Worm (Caenorhabditis elegans) whole organism, young adult: ENCODE results near the gene K09C4.2.

Source experiments
- F10E7.11 ChIP-seq: sonication (generic microtip); optimal IDR thresholded peaks from 2 replicates; lab custom pipeline; 2017; ENCODE audit warnings: mild to moderate bottlenecking, missing genetic modification characterization, moderate library complexity, missing compliant biosample characterization
- F39B2.1 ChIP-seq: fragments of 200-800 bp; sonication (Bioruptor generic); IDR thresholded peaks from 2 replicates; pipeline ENCODE4 v1.3.6; 2022; ENCODE audit warnings: missing genetic modification reagents, missing genetic modification characterization, missing compliant biosample characterization
- F52B5.7 ChIP-seq: sonication (generic microtip); optimal IDR thresholded peaks from 2 replicates; lab custom pipeline; 2016; ENCODE audit warnings: mild to moderate bottlenecking, missing genetic modification characterization, missing compliant biosample characterization
- F57A8.1 ChIP-seq: fragments of 200-800 bp; sonication (Bioruptor generic); optimal IDR thresholded peaks from 2 replicates; lab custom pipeline; 2018; ENCODE audit warnings: mild to moderate bottlenecking, missing genetic modification characterization, moderate library complexity, missing compliant biosample characterization
- K11D2.4 ChIP-seq: fragments of 200-800 bp; sonication (Bioruptor generic); IDR thresholded peaks from 2 replicates; pipeline ENCODE4 v1.3.6; 2022; ENCODE audit warnings: missing genetic modification reagents, missing genetic modification characterization, missing compliant biosample characterization
- K12H6.12 ChIP-seq: fragments of 200-800 bp; sonication (Bioruptor generic); optimal IDR thresholded peaks from 2 replicates; lab custom pipeline; 2018; ENCODE audit warnings: mild to moderate bottlenecking, missing genetic modification characterization, missing compliant biosample characterization
- Y53G8AR.9 ChIP-seq: fragments of 200-800 bp; sonication (Bioruptor generic); conservative IDR thresholded peaks from 2 replicates; pipeline ENCODE4 v1.3.6; 2022; ENCODE audit warnings: missing genetic modification reagents, missing genetic modification characterization, missing compliant biosample characterization
- Y79H2A.3 ChIP-seq: fragments of 200-800 bp; sonication (Bioruptor generic); conservative IDR thresholded peaks from 2 replicates; pipeline ENCODE4 v1.3.6; 2022; ENCODE audit warnings: missing genetic modification reagents, missing genetic modification characterization, missing compliant biosample characterization
- akir-1 ChIP-seq: fragments of 200-800 bp; sonication (Bioruptor generic); optimal IDR thresholded peaks from 2 replicates; lab custom pipeline; 2018; ENCODE audit warnings: mild to moderate bottlenecking, missing genetic modification characterization, moderate library complexity, missing compliant biosample characterization
- ama-1 ChIP-seq, 3 experiments: fragments of 150-350 bp in 1 of 3; sonication (generic microtip) in 2 of 3; optimal IDR thresholded peaks; 2 replicates each; lab custom pipeline; 2014 to 2018; ENCODE audit warnings: missing biosample characterization in 2 of 3, missing genetic modification characterization in 2 of 3, missing genetic modification reagents in 2 of 3
- atf-7 ChIP-seq: sonication (generic microtip); optimal IDR thresholded peaks from 2 replicates; lab custom pipeline; 2017; ENCODE audit warnings: mild to moderate bottlenecking, missing genetic modification characterization, missing compliant biosample characterization
- attf-3 ChIP-seq: fragments of 200-800 bp; sonication (Bioruptor generic); conservative IDR thresholded peaks from 2 replicates; pipeline ENCODE4 v1.3.6; 2022; ENCODE audit warnings: missing genetic modification reagents, missing genetic modification characterization, missing compliant biosample characterization
- ccch-3 ChIP-seq: fragments of 200-800 bp; sonication (Bioruptor generic); optimal IDR thresholded peaks from 2 replicates; lab custom pipeline; 2018; ENCODE audit warnings: mild to moderate bottlenecking, missing genetic modification characterization, missing compliant biosample characterization
- ceh-40 ChIP-seq: fragments of 200-800 bp; sonication (Bioruptor generic); IDR thresholded peaks from 2 replicates; pipeline ENCODE4 v1.3.6; 2022; ENCODE audit warnings: missing genetic modification characterization, missing compliant biosample characterization
- ceh-58 ChIP-seq: fragments of 200-800 bp; sonication (Bioruptor generic); IDR thresholded peaks from 2 replicates; pipeline ENCODE4 v1.3.6; 2022; ENCODE audit warnings: missing genetic modification characterization, missing compliant biosample characterization
- die-1 ChIP-seq: sonication (generic microtip); optimal IDR thresholded peaks from 2 replicates; lab custom pipeline; 2016; ENCODE audit warnings: missing genotype, mild to moderate bottlenecking, missing genetic modification characterization, missing compliant biosample characterization
- efl-1 ChIP-seq: fragments of 150-350 bp; optimal IDR thresholded peaks from 2 replicates; lab custom pipeline; 2014; ENCODE audit warnings: missing biosample characterization, missing genetic modification reagents, missing genetic modification characterization
- egl-18 ChIP-seq: fragments of 200-800 bp; sonication (Bioruptor generic); IDR thresholded peaks from 2 replicates; pipeline ENCODE4 v1.3.6; 2022; ENCODE audit warnings: missing genetic modification reagents, missing genetic modification characterization, missing compliant biosample characterization
- egl-44 ChIP-seq: fragments of 200-800 bp; sonication (Bioruptor generic); IDR thresholded peaks from 2 replicates; pipeline ENCODE4 v1.3.6; 2022; ENCODE audit warnings: missing genetic modification reagents, missing genetic modification characterization, missing compliant biosample characterization
- ekl-4 ChIP-seq: fragments of 200-800 bp; sonication (Bioruptor generic); IDR thresholded peaks from 2 replicates; pipeline ENCODE4 v1.3.6; 2022; ENCODE audit warnings: missing genetic modification reagents, missing genetic modification characterization, missing compliant biosample characterization
- ets-4 ChIP-seq: fragments of 200-800 bp; sonication (Bioruptor generic); optimal IDR thresholded peaks from 2 replicates; lab custom pipeline; 2018; ENCODE audit warnings: mild to moderate bottlenecking, missing genetic modification characterization, missing compliant biosample characterization
- fkh-3 ChIP-seq: sonication (generic microtip); optimal IDR thresholded peaks from 2 replicates; lab custom pipeline; 2016; ENCODE audit warnings: mild to moderate bottlenecking, missing genetic modification characterization, missing compliant biosample characterization
- hrde-1 ChIP-seq: sonication (generic microtip); optimal IDR thresholded peaks from 2 replicates; lab custom pipeline; 2016; ENCODE audit warnings: missing genetic modification characterization, mild to moderate bottlenecking, missing compliant biosample characterization, moderate library complexity, missing genotype, missing genetic modification reagents, borderline replicate concordance
- mel-28 ChIP-seq: sonication (generic microtip); optimal IDR thresholded peaks from 2 replicates; lab custom pipeline; 2016; ENCODE audit warnings: borderline replicate concordance, mild to moderate bottlenecking, missing genetic modification characterization, missing compliant biosample characterization
- mes-4 ChIP-seq: sonication (generic microtip); optimal IDR thresholded peaks from 2 replicates; lab custom pipeline; 2016; ENCODE audit warnings: missing genotype, missing genetic modification characterization, missing compliant biosample characterization
- mxl-1 ChIP-seq: sonication (generic microtip); optimal IDR thresholded peaks from 2 replicates; lab custom pipeline; 2016; ENCODE audit warnings: missing genetic modification characterization, missing compliant biosample characterization
- nfya-2 ChIP-seq: fragments of 200-800 bp; sonication (Bioruptor generic); IDR thresholded peaks from 2 replicates; pipeline ENCODE4 v1.3.6; 2022; ENCODE audit warnings: missing genetic modification reagents, missing genetic modification characterization, missing compliant biosample characterization
- nhr-179 ChIP-seq: sonication (generic microtip); optimal IDR thresholded peaks from 2 replicates; lab custom pipeline; 2016; ENCODE audit warnings: mild to moderate bottlenecking, missing genetic modification characterization, missing compliant biosample characterization
- nhr-80 ChIP-seq: sonication (generic microtip); optimal IDR thresholded peaks from 2 replicates; lab custom pipeline; 2016; ENCODE audit warnings: missing genetic modification characterization, missing compliant biosample characterization
- pbrm-1 ChIP-seq: fragments of 200-800 bp; sonication (Bioruptor generic); IDR thresholded peaks from 2 replicates; pipeline ENCODE4 v1.3.6; 2022; ENCODE audit warnings: missing genetic modification reagents, missing genetic modification characterization, missing compliant biosample characterization
- pha-4 ChIP-seq: fragments of 150-350 bp; sonication (generic microtip); optimal IDR thresholded peaks from 2 replicates; lab custom pipeline; 2014; ENCODE audit warnings: missing biosample characterization, missing genetic modification reagents, missing genetic modification characterization
- repo-1 ChIP-seq: sonication (generic microtip); optimal IDR thresholded peaks from 2 replicates; lab custom pipeline; 2017; ENCODE audit warnings: mild to moderate bottlenecking, missing genetic modification characterization, missing compliant biosample characterization
- snpc-1.1 ChIP-seq: sonication (generic microtip); optimal IDR thresholded peaks from 2 replicates; lab custom pipeline; 2017; ENCODE audit warnings: missing genetic modification characterization, mild to moderate bottlenecking, missing compliant biosample characterization, antibody characterized with exemption, moderate library complexity, missing genotype, missing genetic modification reagents; ENCODE audit not compliant: insufficient read depth
- unc-130 ChIP-seq: sonication (generic microtip); optimal IDR thresholded peaks from 2 replicates; lab custom pipeline; 2016; ENCODE audit warnings: missing genetic modification reagents, missing genetic modification characterization, missing compliant biosample characterization
- zfh-2 ChIP-seq: fragments of 200-800 bp; sonication (Bioruptor generic); conservative IDR thresholded peaks from 2 replicates; pipeline ENCODE4 v1.3.6; 2022; ENCODE audit warnings: missing genetic modification reagents, missing genetic modification characterization, missing compliant biosample characterization
- ztf-26 ChIP-seq: sonication (generic microtip); optimal IDR thresholded peaks from 2 replicates; lab custom pipeline; 2017; ENCODE audit warnings: missing genetic modification characterization, missing compliant biosample characterization
- ztf-28 ChIP-seq: fragments of 200-800 bp; sonication (Bioruptor generic); IDR thresholded peaks from 2 replicates; pipeline ENCODE4 v1.3.6; 2022; ENCODE audit warnings: missing genetic modification reagents, missing genetic modification characterization, missing compliant biosample characterization
- ztf-3 ChIP-seq: fragments of 200-800 bp; sonication (Bioruptor generic); optimal IDR thresholded peaks from 2 replicates; lab custom pipeline; 2018; ENCODE audit warnings: mild to moderate bottlenecking, missing genetic modification characterization, missing compliant biosample characterization

The K09C4.2 gene

ce11 chrX:3306594-3307296 lies 10.5 kb downstream of the K09C4.2 start:
- TF ChIP-seq nhr-80 (peak; percentile 93), nfya-2 (no peak)

ce11 chrX:3310702-3311101 lies 14.4 kb downstream of the K09C4.2 start:
- TF ChIP-seq snpc-1.1 (tag; lab: Kevin White, UChicago), result no peak
- no peak for TF ChIP-seq K12H6.12
- no peak for TF ChIP-seq F10E7.11 (tag; lab: Kevin White, UChicago)
- no peak for TF ChIP-seq mes-4 (tag; lab: Kevin White, UChicago)
- no peak for TF ChIP-seq Y53G8AR.9 (GFP tag; lab: Robert Waterston, UW)
- no peak for TF ChIP-seq nhr-179
- TF ChIP-seq ekl-4 (GFP tag; lab: Robert Waterston, UW), result no peak
- TF ChIP-seq ama-1 (optimal IDR thresholded peaks at IDR 0.05; lab: Kevin White, UChicago), result no peak
- no peak for TF ChIP-seq ama-1 (GFP tag; optimal IDR thresholded peaks at IDR 0.05; lab: Kevin White, UChicago)
- no peak for TF ChIP-seq hrde-1 (tag; lab: Kevin White, UChicago)
- no peak for TF ChIP-seq ceh-58 (GFP tag; lab: Robert Waterston, UW)
- no peak for TF ChIP-seq ztf-3 (GFP tag; lab: Kevin White, UChicago)
- no peak for TF ChIP-seq efl-1
- no peak for TF ChIP-seq F57A8.1 (GFP tag; lab: Kevin White, UChicago)
- TF ChIP-seq ztf-28 (GFP tag; lab: Robert Waterston, UW), result no peak
- TF ChIP-seq ccch-3 (GFP tag; lab: Kevin White, UChicago), result no peak
- no peak for TF ChIP-seq die-1 (tag; lab: Kevin White, UChicago)
- TF ChIP-seq egl-44 (GFP tag; lab: Robert Waterston, UW), result no peak
- no peak for TF ChIP-seq pha-4
- TF ChIP-seq unc-130 (GFP tag; lab: Kevin White, UChicago), result no peak
- TF ChIP-seq, all 124 proteins: peak for 0

- TF ChIP-seq mxl-1 (no peak), pbrm-1 (GFP tag; lab: Robert Waterston, UW) (0 out of 2 replicates have a peak, but pooled peaks have one; percentile 7)
These were observed 17.7 kb downstream of the K09C4.2 start for ce11 chrX:3313939-3314338.

ce11 chrX:3315014-3315413 lies 18.7 kb downstream of the K09C4.2 start, which contains the start of gene ddr-2:
Gene ddr-2 (plus strand): TSS chrX:3315314.
- TF ChIP-seq K11D2.4 (GFP tag; lab: Robert Waterston, UW) (no peak), fkh-3 (tag; lab: Kevin White, UChicago) (no peak), unc-130 (GFP tag; lab: Kevin White, UChicago) (no peak), egl-18 (GFP tag; lab: Robert Waterston, UW) (no peak), repo-1 (no peak), mel-28 (tag; lab: Kevin White, UChicago) (no peak), ceh-40 (GFP tag; lab: Robert Waterston, UW) (no peak), zfh-2 (GFP tag; lab: Robert Waterston, UW) (no peak), ets-4 (GFP tag; lab: Kevin White, UChicago) (no peak), F39B2.1 (GFP tag; lab: Robert Waterston, UW) (no peak), ztf-26 (no peak), atf-7 (tag; lab: Kevin White, UChicago) (no peak), efl-1 (no peak), Y79H2A.3 (no peak), F52B5.7 (tag; lab: Kevin White, UChicago) (no peak), egl-44 (GFP tag; lab: Robert Waterston, UW) (no peak), attf-3 (GFP tag; lab: Robert Waterston, UW) (no peak), akir-1 (GFP tag; lab: Kevin White, UChicago) (no peak), pbrm-1 (GFP tag; lab: Robert Waterston, UW) (no peak), mes-4 (tag; lab: Kevin White, UChicago) (no peak)
